Worm (Caenorhabditis elegans) whole organism, late embryonic: ENCODE results near the gene lurp-4.

Source experiments
- C38D4.7 ChIP-seq: fragments of 200-800 bp; sonication (Bioruptor generic); optimal IDR thresholded peaks from 2 replicates; lab custom pipeline; 2018; ENCODE audit warnings: mild to moderate bottlenecking, missing genetic modification characterization, moderate library complexity, missing compliant biosample characterization
- ahr-1 ChIP-seq: sonication (generic microtip); optimal IDR thresholded peaks from 2 replicates; lab custom pipeline; 2016; ENCODE audit warnings: missing genetic modification characterization, missing compliant biosample characterization
- ama-1 ChIP-seq: fragments of 150-350 bp; optimal IDR thresholded peaks from 2 replicates; lab custom pipeline; 2014
- ceh-14 ChIP-seq: sonication (generic microtip); optimal IDR thresholded peaks from 2 replicates; lab custom pipeline; 2016; ENCODE audit warnings: missing genotype, missing genetic modification characterization, missing compliant biosample characterization
- ceh-19 ChIP-seq: fragments of 200-800 bp; sonication (Bioruptor generic); optimal IDR thresholded peaks from 2 replicates; lab custom pipeline; 2018; ENCODE audit warnings: mild to moderate bottlenecking, missing genetic modification characterization, missing compliant biosample characterization
- ceh-2 ChIP-seq: sonication (generic microtip); optimal IDR thresholded peaks from 2 replicates; lab custom pipeline; 2016; ENCODE audit warnings: missing genotype, missing genetic modification characterization, missing compliant biosample characterization
- ceh-22 ChIP-seq: sonication (generic microtip); optimal IDR thresholded peaks from 2 replicates; lab custom pipeline; 2017; ENCODE audit warnings: missing biosample characterization, missing genetic modification characterization
- ceh-24 ChIP-seq: sonication (generic microtip); optimal IDR thresholded peaks from 2 replicates; lab custom pipeline; 2016; ENCODE audit warnings: mild to moderate bottlenecking, missing genetic modification characterization, missing compliant biosample characterization
- ceh-30 ChIP-seq: fragments of 150-350 bp; optimal IDR thresholded peaks from 2 replicates; lab custom pipeline; 2014; ENCODE audit warnings: missing biosample characterization, missing genetic modification characterization
- ceh-45 ChIP-seq: fragments of 200-800 bp; sonication (Bioruptor generic); IDR thresholded peaks from 2 replicates; pipeline ENCODE4 v1.3.6; 2022; ENCODE audit warnings: missing genetic modification reagents, missing genetic modification characterization, missing compliant biosample characterization
- ceh-6 ChIP-seq: fragments of 200-800 bp; sonication (Bioruptor generic); optimal IDR thresholded peaks from 2 replicates; lab custom pipeline; 2018; ENCODE audit warnings: mild to moderate bottlenecking, missing genetic modification characterization, missing compliant biosample characterization
- ceh-9 ChIP-seq: sonication (generic microtip); optimal IDR thresholded peaks from 2 replicates; lab custom pipeline; 2016; ENCODE audit warnings: mild to moderate bottlenecking, missing genetic modification characterization, inconsistent platforms, missing compliant biosample characterization
- dmd-4 ChIP-seq: sonication (generic microtip); optimal IDR thresholded peaks from 2 replicates; lab custom pipeline; 2016; ENCODE audit warnings: borderline replicate concordance, missing genetic modification characterization, missing compliant biosample characterization
- elt-2 ChIP-seq: sonication (generic microtip); optimal IDR thresholded peaks from 2 replicates; lab custom pipeline; 2016; ENCODE audit warnings: missing genetic modification reagents, missing genetic modification characterization, missing compliant biosample characterization
- ets-4 ChIP-seq: sonication (generic microtip); optimal IDR thresholded peaks from 2 replicates; lab custom pipeline; 2016; ENCODE audit warnings: missing genetic modification characterization, missing compliant biosample characterization
- hlh-13 ChIP-seq: fragments of 200-800 bp; sonication (Bioruptor generic); optimal IDR thresholded peaks from 2 replicates; lab custom pipeline; 2018; ENCODE audit warnings: mild to moderate bottlenecking, missing genetic modification characterization, missing compliant biosample characterization
- hlh-15 ChIP-seq: sonication (generic microtip); optimal IDR thresholded peaks from 2 replicates; lab custom pipeline; 2016; ENCODE audit warnings: missing genetic modification characterization, missing compliant biosample characterization
- hlh-6 ChIP-seq: sonication (generic microtip); optimal IDR thresholded peaks from 2 replicates; lab custom pipeline; 2016; ENCODE audit warnings: missing genotype, missing genetic modification characterization, missing compliant biosample characterization
- lim-6 ChIP-seq: sonication (generic microtip); optimal IDR thresholded peaks from 2 replicates; lab custom pipeline; 2016; ENCODE audit warnings: missing genetic modification characterization, missing compliant biosample characterization
- nfya-1 ChIP-seq: sonication (generic microtip); optimal IDR thresholded peaks from 2 replicates; lab custom pipeline; 2017; ENCODE audit warnings: missing genetic modification characterization, mild to moderate bottlenecking, missing compliant biosample characterization, antibody characterized with exemption, moderate library complexity
- nhr-232 ChIP-seq: sonication (generic microtip); optimal IDR thresholded peaks from 2 replicates; lab custom pipeline; 2016; ENCODE audit warnings: missing genetic modification characterization, missing compliant biosample characterization
- pag-3 ChIP-seq: sonication (generic microtip); optimal IDR thresholded peaks from 2 replicates; lab custom pipeline; 2016; ENCODE audit warnings: missing compliant biosample characterization, missing genetic modification characterization, borderline replicate concordance
- pax-1 ChIP-seq: fragments of 150-350 bp; optimal IDR thresholded peaks from 2 replicates; lab custom pipeline; 2014; ENCODE audit warnings: missing biosample characterization, missing genetic modification characterization
- pqm-1 ChIP-seq: sonication (generic microtip); optimal IDR thresholded peaks from 2 replicates; lab custom pipeline; 2016; ENCODE audit warnings: missing genetic modification characterization, missing compliant biosample characterization
- pros-1 ChIP-seq: fragments of 150-350 bp; optimal IDR thresholded peaks from 2 replicates; lab custom pipeline; 2014; ENCODE audit warnings: missing biosample characterization, missing genetic modification reagents, missing genetic modification characterization
- ref-2 ChIP-seq: sonication (generic microtip); optimal IDR thresholded peaks from 2 replicates; lab custom pipeline; 2016; ENCODE audit warnings: missing genetic modification characterization, missing compliant biosample characterization
- rnt-1 ChIP-seq: sonication (generic microtip); optimal IDR thresholded peaks from 2 replicates; lab custom pipeline; 2016; ENCODE audit warnings: missing genetic modification characterization, missing compliant biosample characterization
- sox-2 ChIP-seq: fragments of 200-800 bp; sonication (Bioruptor generic); IDR thresholded peaks from 2 replicates; pipeline ENCODE4 v1.3.6; 2022; ENCODE audit warnings: missing genetic modification reagents, missing genetic modification characterization, missing compliant biosample characterization
- syd-9 ChIP-seq: sonication (generic microtip); optimal IDR thresholded peaks from 2 replicates; lab custom pipeline; 2016; ENCODE audit warnings: mild to moderate bottlenecking, missing genetic modification characterization, moderate library complexity, missing compliant biosample characterization
- tbx-2 ChIP-seq: sonication (generic microtip); optimal IDR thresholded peaks from 2 replicates; lab custom pipeline; 2016; ENCODE audit warnings: missing genetic modification characterization, missing compliant biosample characterization
- tbx-7 ChIP-seq: sonication (generic microtip); optimal IDR thresholded peaks from 2 replicates; lab custom pipeline; 2016; ENCODE audit warnings: missing genotype, missing genetic modification characterization, missing compliant biosample characterization
- unc-55 ChIP-seq: sonication (generic microtip); optimal IDR thresholded peaks from 2 replicates; lab custom pipeline; 2017; ENCODE audit warnings: missing biosample characterization, missing genetic modification reagents, missing genetic modification characterization
- zip-5 ChIP-seq: sonication (generic microtip); optimal IDR thresholded peaks from 2 replicates; lab custom pipeline; 2016; ENCODE audit warnings: missing genetic modification characterization, missing compliant biosample characterization

Gene lurp-4

DNA sequence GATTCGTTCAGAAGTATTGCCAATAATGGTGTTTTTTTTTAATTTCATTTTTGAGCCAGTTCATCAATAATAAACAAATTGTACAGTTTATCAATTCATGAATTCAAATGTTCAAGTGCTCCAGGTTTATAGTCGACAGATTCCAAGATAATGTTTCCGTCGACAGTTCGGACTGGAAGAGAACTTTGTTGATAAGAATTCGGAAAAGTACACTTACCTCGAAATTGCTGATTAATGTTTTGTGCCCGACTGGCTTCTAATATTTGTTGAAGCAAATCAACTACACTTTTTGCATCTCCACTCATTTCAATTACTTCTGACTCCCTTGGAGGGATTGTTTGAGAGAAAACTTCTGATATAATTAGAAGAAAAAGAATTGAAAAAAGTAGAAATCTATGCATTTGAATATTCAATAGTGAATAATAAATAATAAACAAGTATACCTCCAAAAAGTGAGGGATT is 43.3 kb upstream of the lurp-4 start, which contains the start of gene W07G4.8:
TSS of gene W07G4.8 (minus strand) at position 412 of the 462 bp plus-strand sequence.
- no peak for TF ChIP-seq tbx-7 (tag; lab: Kevin White, UChicago)
- no peak for TF ChIP-seq lim-6 (tag; lab: Kevin White, UChicago)
- TF ChIP-seq ceh-19 (GFP tag; lab: Kevin White, UChicago) = no peak
- TF ChIP-seq ahr-1 (tag; lab: Kevin White, UChicago) = no peak
- no peak for TF ChIP-seq pros-1 (tag; lab: Kevin White, UChicago)
- TF ChIP-seq pqm-1 (tag; lab: Kevin White, UChicago) = no peak

DNA sequence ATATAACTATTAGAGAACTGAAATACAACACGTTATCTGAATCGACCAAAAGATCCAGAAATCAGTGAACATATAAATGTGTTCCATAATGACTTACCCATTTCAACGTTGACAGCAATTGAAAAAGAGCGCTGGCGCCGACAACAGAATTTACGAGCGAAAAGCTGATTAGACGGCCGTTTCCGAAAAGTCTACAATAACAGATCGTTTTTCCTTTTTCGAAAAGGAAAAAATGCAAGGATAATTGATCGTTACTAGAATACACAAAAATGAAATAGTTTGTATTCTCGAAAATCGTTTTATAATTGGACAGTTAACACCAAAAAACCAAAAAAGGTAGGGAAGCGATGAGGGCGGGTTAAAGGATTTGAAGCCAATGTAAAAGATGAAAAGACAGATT is 38.8 kb upstream of the lurp-4 start, which contains the start of gene srr-1:
TSS of gene srr-1 (minus strand) at position 101 of the 400 bp plus-strand sequence.
- TF ChIP-seq ets-4 (tag; lab: Kevin White, UChicago) (no peak), unc-55 (GFP tag; lab: Kevin White, UChicago) (no peak), dmd-4 (tag; lab: Kevin White, UChicago) (no peak), pqm-1 (tag; lab: Kevin White, UChicago) (no peak), ceh-14 (tag; lab: Kevin White, UChicago) (no peak), ceh-45 (GFP tag; lab: Robert Waterston, UW) (no peak), ceh-2 (tag; lab: Kevin White, UChicago) (no peak), zip-5 (tag; lab: Kevin White, UChicago) (no peak), pax-1 (no peak)

DNA sequence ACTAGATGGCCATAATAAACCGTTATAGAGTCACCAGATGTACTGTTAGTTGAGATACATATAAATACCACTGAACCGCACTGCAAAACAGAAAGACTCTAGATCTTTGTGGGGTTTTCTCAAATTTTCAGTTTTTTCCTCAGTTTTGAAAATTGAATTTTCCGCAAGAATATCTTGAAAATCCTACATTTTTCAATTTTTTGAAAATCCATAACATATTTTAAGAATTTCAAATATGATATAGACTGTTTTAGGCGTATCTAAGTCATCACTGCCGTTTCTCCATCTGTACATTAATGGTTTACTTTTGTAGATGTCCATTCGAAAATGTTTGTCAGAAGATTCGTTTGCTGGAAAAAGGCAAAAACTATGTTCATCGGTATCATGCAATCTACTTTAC is 30.6 kb upstream of the lurp-4 start, which contains the start of gene F42E8.1:
TSS of gene F42E8.1 (plus strand) at position 301 of the 400 bp plus-strand sequence.
- TF ChIP-seq rnt-1 (no peak), ahr-1 (tag; lab: Kevin White, UChicago) (no peak), ama-1 (lab: Kevin White, UChicago) (no peak), hlh-15 (tag; lab: Kevin White, UChicago) (no peak), ceh-24 (tag; lab: Kevin White, UChicago) (no peak), tbx-7 (tag; lab: Kevin White, UChicago) (no peak), ref-2 (tag; lab: Kevin White, UChicago) (no peak), pax-1 (no peak), ceh-14 (tag; lab: Kevin White, UChicago) (no peak), pag-3 (tag; lab: Kevin White, UChicago) (no peak), sox-2 (no peak)

DNA sequence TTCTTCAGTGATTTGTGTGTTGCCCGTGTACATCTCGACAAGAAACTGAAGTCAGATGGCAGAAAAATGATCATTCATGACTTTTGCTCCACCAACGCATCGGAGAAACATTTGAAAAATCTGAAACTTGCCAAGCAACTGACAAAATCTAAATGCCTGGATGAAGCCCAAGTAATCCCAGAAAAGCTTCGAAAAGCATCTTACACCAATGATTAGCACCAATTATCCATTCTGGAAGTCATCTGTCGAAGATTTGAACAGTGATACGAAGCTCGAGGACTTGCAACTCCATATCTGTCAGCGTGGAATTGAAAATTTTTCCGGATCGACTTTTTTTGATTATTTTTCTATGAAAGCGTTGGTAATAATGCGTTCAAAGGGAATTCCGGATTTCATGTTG is 29.0 kb upstream of the lurp-4 start:
- TF ChIP-seq nfya-1 (no peak), ceh-6 (no peak), ceh-22 (tag; lab: Kevin White, UChicago) (no peak), syd-9 (tag; lab: Kevin White, UChicago) (no peak), hlh-13 (GFP tag; lab: Kevin White, UChicago) (no peak), dmd-4 (tag; lab: Kevin White, UChicago) (no peak), elt-2 (tag; lab: Kevin White, UChicago) (no peak), tbx-7 (tag; lab: Kevin White, UChicago) (no peak), ceh-14 (tag; lab: Kevin White, UChicago) (no peak)

DNA sequence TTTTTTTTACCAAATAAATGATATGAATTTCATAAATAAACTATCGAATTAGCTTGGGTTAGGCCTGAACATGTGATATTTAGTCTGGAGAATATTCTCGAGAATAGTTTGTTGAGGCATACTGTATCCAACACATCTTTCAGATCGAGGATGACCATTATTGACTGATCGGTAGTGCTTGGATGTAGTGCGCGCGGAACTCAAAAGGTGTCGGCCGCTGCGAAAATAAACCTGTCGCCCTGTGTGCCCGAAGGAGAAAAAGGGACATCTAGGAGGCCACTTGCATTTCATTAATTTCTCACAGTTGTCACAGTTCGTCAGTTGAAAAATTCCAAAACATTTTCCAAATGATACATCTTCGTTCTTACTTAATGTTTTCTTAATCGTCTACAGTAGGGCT is 28.3 kb upstream of the lurp-4 start:
- no peak for TF ChIP-seq tbx-2 (tag; lab: Kevin White, UChicago)
- no peak for TF ChIP-seq ceh-22 (tag; lab: Kevin White, UChicago)
- TF ChIP-seq hlh-13 (GFP tag; lab: Kevin White, UChicago) = no peak
- no peak for TF ChIP-seq rnt-1
- TF ChIP-seq ceh-19 (GFP tag; lab: Kevin White, UChicago) = no peak
- no peak for TF ChIP-seq ceh-2 (tag; lab: Kevin White, UChicago)
- no peak for TF ChIP-seq C38D4.7 (GFP tag; lab: Kevin White, UChicago)
- no peak for TF ChIP-seq ceh-30
- no peak for TF ChIP-seq pqm-1 (tag; lab: Kevin White, UChicago)
- TF ChIP-seq nhr-232 (tag; lab: Kevin White, UChicago) = no peak
- no peak for TF ChIP-seq sox-2
- TF ChIP-seq hlh-6 (tag; lab: Kevin White, UChicago) = no peak
- TF ChIP-seq ceh-9 = no peak
- TF ChIP-seq dmd-4 (tag; lab: Kevin White, UChicago) = no peak
- no peak for TF ChIP-seq ref-2 (tag; lab: Kevin White, UChicago)
